Worm (Caenorhabditis elegans): ENCODE data around the gene C06H5.12.

ce11 chrV:17859519-17859918, 35.1 kb upstream of the C06H5.12 start:
- no peak for TF ChIP-seq nhr-237 (tag; optimal IDR thresholded peaks at IDR 0.05)
- TF ChIP-seq ztf-11 (tag; optimal IDR thresholded peaks at IDR 0.05): no peak
- TF ChIP-seq mep-1 (tag; optimal IDR thresholded peaks at IDR 0.05): no peak

Measured in whole organism, mixed stage, embryonic.